Fruit fly (Drosophila melanogaster) whole organism, embryonic: ENCODE data around the gene CG32537.

Source experiments
- Atf3 ChIP-seq: fragments of 200-800 bp; sonication (Bioruptor generic); optimal IDR thresholded peaks from 3 replicates; lab custom pipeline; 2016; ENCODE audit warnings: missing biosample characterization, missing genetic modification characterization
- C15 ChIP-seq: fragments of 200-800 bp; sonication (Bioruptor generic); IDR thresholded peaks from 3 replicates; pipeline ENCODE4 v1.3.6; 2022; ENCODE audit warnings: missing biosample characterization, missing genetic modification characterization
- CG11456 ChIP-seq: fragments of 200-800 bp; sonication (Bioruptor generic); IDR thresholded peaks from 3 replicates; pipeline ENCODE4 v1.3.6; 2022; ENCODE audit warnings: missing biosample characterization, missing genetic modification characterization
- CG12104 ChIP-seq: fragments of 200-800 bp; sonication (Bioruptor generic); optimal IDR thresholded peaks from 3 replicates; lab custom pipeline; 2016; ENCODE audit warnings: missing biosample characterization, missing genetic modification characterization
- CG13123 ChIP-seq: fragments of 200-800 bp; sonication (Bioruptor generic); optimal IDR thresholded peaks from 2 replicates; lab custom pipeline; 2016; ENCODE audit warnings: missing biosample characterization, missing genetic modification characterization
- CG13424 ChIP-seq: fragments of 200-800 bp; sonication (Bioruptor generic); optimal IDR thresholded peaks from 2 replicates; lab custom pipeline; 2019; ENCODE audit warnings: missing biosample characterization, mild to moderate bottlenecking, missing genetic modification characterization, moderate library complexity
- CG15011 ChIP-seq: fragments of 200-800 bp; sonication (Bioruptor generic); optimal IDR thresholded peaks from 3 replicates; lab custom pipeline; 2018; ENCODE audit warnings: missing biosample characterization, mild to moderate bottlenecking, missing genetic modification characterization
- CG1832 ChIP-seq: fragments of 200-800 bp; sonication (Bioruptor generic); optimal IDR thresholded peaks from 2 replicates; lab custom pipeline; 2017; ENCODE audit warnings: missing biosample characterization, mild to moderate bottlenecking, missing genetic modification characterization, inconsistent platforms
- CG2199 ChIP-seq: fragments of 200-800 bp; sonication (Bioruptor generic); IDR thresholded peaks from 3 replicates; pipeline ENCODE4 v1.3.6; 2022; ENCODE audit warnings: missing biosample characterization, missing genetic modification characterization
- CG4707 ChIP-seq: fragments of 200-800 bp; sonication (Bioruptor generic); optimal IDR thresholded peaks from 2 replicates; lab custom pipeline; 2018; ENCODE audit warnings: missing biosample characterization, mild to moderate bottlenecking, missing genetic modification characterization, moderate library complexity
- CG4820 ChIP-seq: fragments of 200-800 bp; sonication (Bioruptor generic); optimal IDR thresholded peaks from 3 replicates; lab custom pipeline; 2016; ENCODE audit warnings: missing biosample characterization, missing genetic modification characterization
- CG4854 ChIP-seq: fragments of 200-800 bp; sonication (Bioruptor generic); optimal IDR thresholded peaks from 2 replicates; lab custom pipeline; 2016; ENCODE audit warnings: missing biosample characterization, missing genetic modification characterization, inconsistent platforms
- CG6254 ChIP-seq: fragments of 200-800 bp; sonication (Bioruptor generic); optimal IDR thresholded peaks from 3 replicates; lab custom pipeline; 2017; ENCODE audit warnings: mild to moderate bottlenecking, missing biosample characterization, missing genetic modification reagents, missing genetic modification characterization
- CG7786 ChIP-seq: fragments of 200-800 bp; sonication (Bioruptor generic); optimal IDR thresholded peaks from 2 replicates; lab custom pipeline; 2016; ENCODE audit warnings: missing biosample characterization, missing genetic modification characterization
- CG9215 ChIP-seq: fragments of 200-800 bp; sonication (Bioruptor generic); IDR thresholded peaks from 2 replicates; pipeline ENCODE4 v1.3.6; 2022; ENCODE audit warnings: missing biosample characterization, missing genetic modification characterization
- CoRest ChIP-seq: fragments of 200-800 bp; sonication (Bioruptor generic); optimal IDR thresholded peaks from 3 replicates; lab custom pipeline; 2018; ENCODE audit warnings: missing biosample characterization, mild to moderate bottlenecking, missing genetic modification characterization, moderate library complexity
- D ChIP-seq, 2 experiments: fragments of 200-800 bp in 1 of 2; fragments of >200 bp in 1 of 2; sonication (Bioruptor generic) in 1 of 2; optimal IDR thresholded peaks; 2 replicates in 1 of 2; 3 replicates in 1 of 2; lab custom pipeline; 2017; ENCODE audit warnings: mild to moderate bottlenecking in 1 of 2, missing biosample characterization in 1 of 2, missing genetic modification characterization in 1 of 2, missing genetic modification reagents in 1 of 2
- HHEX ChIP-seq: fragments of 200-800 bp; sonication (Bioruptor generic); optimal IDR thresholded peaks from 3 replicates; lab custom pipeline; 2017; ENCODE audit warnings: missing biosample characterization, mild to moderate bottlenecking, missing genetic modification characterization, missing genetic modification reagents
- Hand ChIP-seq: fragments of 200-800 bp; sonication (Bioruptor generic); optimal IDR thresholded peaks from 2 replicates; lab custom pipeline; 2017; ENCODE audit warnings: mild to moderate bottlenecking, missing biosample characterization, missing genetic modification reagents, missing genetic modification characterization
- Mrtf ChIP-seq: fragments of 200-800 bp; sonication (Bioruptor generic); IDR thresholded peaks from 3 replicates; pipeline ENCODE4 v1.3.6; 2022; ENCODE audit warnings: missing biosample characterization, missing genetic modification characterization
- NC2β ChIP-seq: fragments of 200-800 bp; sonication (Bioruptor generic); optimal IDR thresholded peaks from 2 replicates; lab custom pipeline; 2016; ENCODE audit warnings: missing biosample characterization, missing genetic modification characterization
- Rx ChIP-seq: fragments of 200-800 bp; sonication (Bioruptor generic); IDR thresholded peaks from 2 replicates; pipeline ENCODE4 v1.3.6; 2022; ENCODE audit warnings: missing biosample characterization, missing genetic modification characterization
- Six4 ChIP-seq: fragments of 200-800 bp; sonication (Bioruptor generic); optimal IDR thresholded peaks from 2 replicates; lab custom pipeline; 2016; ENCODE audit warnings: missing biosample characterization, missing genetic modification characterization
- Trl ChIP-seq, 3 experiments: fragments of >200 bp in 2 of 3; fragments of 200-800 bp in 1 of 3; sonication (Bioruptor generic) in 1 of 3; optimal IDR thresholded peaks; 2 replicates in 1 of 3; 3 replicates in 2 of 3; lab custom pipeline; 2016 to 2017; ENCODE audit warnings: missing biosample characterization in 1 of 3, missing genetic modification characterization in 1 of 3
- ac ChIP-seq: fragments of 200-800 bp; sonication (Bioruptor generic); optimal IDR thresholded peaks from 3 replicates; lab custom pipeline; 2017; ENCODE audit warnings: missing biosample characterization, mild to moderate bottlenecking, missing genetic modification characterization
- ase ChIP-seq: fragments of 200-800 bp; sonication (Bioruptor generic); IDR thresholded peaks from 3 replicates; pipeline ENCODE4 v1.3.6; 2022; ENCODE audit warnings: missing biosample characterization, missing genetic modification characterization
- bbx ChIP-seq: fragments of 200-800 bp; sonication (Bioruptor generic); IDR thresholded peaks from 2 replicates; pipeline ENCODE4 v1.3.6; 2022; ENCODE audit warnings: missing biosample characterization, missing genetic modification characterization; ENCODE audit not compliant: partially characterized antibody
- bigmax ChIP-seq: fragments of 200-800 bp; sonication (Bioruptor generic); optimal IDR thresholded peaks from 2 replicates; lab custom pipeline; 2018; ENCODE audit warnings: missing biosample characterization, mild to moderate bottlenecking, missing genetic modification characterization
- bowl ChIP-seq: fragments of 200-800 bp; sonication (Bioruptor generic); IDR thresholded peaks from 2 replicates; pipeline ENCODE4 v1.3.6; 2022; ENCODE audit warnings: missing biosample characterization, missing genetic modification characterization
- bsh ChIP-seq, 2 experiments: fragments of 200-800 bp; sonication (Bioruptor generic); optimal IDR thresholded peaks; 2 replicates each; lab custom pipeline; 2017 to 2018; ENCODE audit warnings: mild to moderate bottlenecking in 2 of 2, missing biosample characterization in 2 of 2, missing genetic modification characterization in 2 of 2, moderate library complexity in 1 of 2
- dati ChIP-seq: fragments of 200-800 bp; sonication (Bioruptor generic); IDR thresholded peaks from 2 replicates; pipeline ENCODE4 v1.3.6; 2022; ENCODE audit warnings: missing biosample characterization, missing genetic modification characterization
- ems ChIP-seq: fragments of 200-800 bp; sonication (Bioruptor generic); optimal IDR thresholded peaks from 3 replicates; lab custom pipeline; 2016; ENCODE audit warnings: missing biosample characterization, missing genetic modification characterization
- ftz-f1 ChIP-seq: fragments of 200-800 bp; sonication (Bioruptor generic); optimal IDR thresholded peaks from 2 replicates; lab custom pipeline; 2016; ENCODE audit warnings: missing biosample characterization, missing genetic modification characterization
- gem ChIP-seq: fragments of 200-800 bp; sonication (Bioruptor generic); optimal IDR thresholded peaks from 2 replicates; lab custom pipeline; 2019; ENCODE audit warnings: missing biosample characterization, mild to moderate bottlenecking, missing genetic modification characterization, moderate library complexity
- gfzf ChIP-seq: fragments of 200-800 bp; sonication (Bioruptor generic); optimal IDR thresholded peaks from 2 replicates; lab custom pipeline; 2016; ENCODE audit warnings: missing biosample characterization, mild to moderate bottlenecking, missing genetic modification characterization, moderate library complexity
- grn ChIP-seq: fragments of 200-800 bp; sonication (Bioruptor generic); optimal IDR thresholded peaks from 3 replicates; lab custom pipeline; 2017; ENCODE audit warnings: missing biosample characterization, missing genetic modification characterization
- hbn ChIP-seq: fragments of 200-800 bp; sonication (Bioruptor generic); IDR thresholded peaks from 2 replicates; pipeline ENCODE4 v1.3.6; 2022; ENCODE audit warnings: missing biosample characterization, missing genetic modification characterization; ENCODE audit not compliant: partially characterized antibody
- hkb ChIP-seq, 2 experiments: fragments of 200-800 bp in 1 of 2; fragments of >200 bp in 1 of 2; sonication (Bioruptor generic) in 1 of 2; IDR thresholded peaks in 1 of 2; optimal IDR thresholded peaks in 1 of 2; 2 replicates each; pipeline versions ENCODE4 v1.3.6 to Lab custom; 2017 to 2022; ENCODE audit warnings: missing biosample characterization in 1 of 2, missing genetic modification characterization in 1 of 2
- ind ChIP-seq: fragments of 200-800 bp; sonication (Bioruptor generic); optimal IDR thresholded peaks from 3 replicates; lab custom pipeline; 2016; ENCODE audit warnings: missing biosample characterization, missing genetic modification characterization
- jing ChIP-seq: fragments of 200-800 bp; sonication (Bioruptor generic); optimal IDR thresholded peaks from 2 replicates; lab custom pipeline; 2018; ENCODE audit warnings: missing biosample characterization, mild to moderate bottlenecking, missing genetic modification characterization
- jumu ChIP-seq: fragments of 200-800 bp; sonication (Bioruptor generic); optimal IDR thresholded peaks from 3 replicates; lab custom pipeline; 2016; ENCODE audit warnings: missing biosample characterization, missing genetic modification characterization
- mam ChIP-seq: fragments of 200-800 bp; sonication (Bioruptor generic); optimal IDR thresholded peaks from 3 replicates; lab custom pipeline; 2016; ENCODE audit warnings: missing biosample characterization, missing genetic modification characterization
- odd ChIP-seq: fragments of 200-800 bp; sonication (Bioruptor generic); optimal IDR thresholded peaks from 2 replicates; lab custom pipeline; 2017; ENCODE audit warnings: missing biosample characterization, mild to moderate bottlenecking, missing genetic modification characterization
- scrt ChIP-seq: fragments of 200-800 bp; sonication (Bioruptor generic); optimal IDR thresholded peaks from 2 replicates; lab custom pipeline; 2018; ENCODE audit warnings: missing biosample characterization, mild to moderate bottlenecking, missing genetic modification characterization, moderate library complexity
- sob ChIP-seq: fragments of 200-800 bp; sonication (Bioruptor generic); IDR thresholded peaks from 2 replicates; pipeline ENCODE4 v1.3.6; 2022; ENCODE audit warnings: missing biosample characterization, missing genetic modification characterization
- toy ChIP-seq: fragments of 200-800 bp; sonication (Bioruptor generic); IDR thresholded peaks from 2 replicates; pipeline ENCODE4 v1.3.6; 2022; ENCODE audit warnings: missing biosample characterization, missing genetic modification characterization
- tx ChIP-seq: fragments of 200-800 bp; sonication (Bioruptor generic); optimal IDR thresholded peaks from 2 replicates; lab custom pipeline; 2016; ENCODE audit warnings: missing biosample characterization, missing genetic modification characterization
- unpg ChIP-seq: fragments of 200-800 bp; sonication (Bioruptor generic); optimal IDR thresholded peaks from 3 replicates; lab custom pipeline; 2018; ENCODE audit warnings: missing biosample characterization, mild to moderate bottlenecking, missing genetic modification characterization, moderate library complexity
- vfl ChIP-seq: fragments of 200-800 bp; sonication (Bioruptor generic); optimal IDR thresholded peaks from 2 replicates; lab custom pipeline; 2016; ENCODE audit warnings: missing biosample characterization, missing genetic modification characterization
- wek ChIP-seq: fragments of 200-800 bp; sonication (Bioruptor generic); optimal IDR thresholded peaks from 3 replicates; lab custom pipeline; 2018; ENCODE audit warnings: missing biosample characterization, mild to moderate bottlenecking, missing genetic modification characterization, moderate library complexity

The CG32537 gene

dm6 chrX:19281271-19281670, 4.9 kb upstream of the CG32537 start (continued):
- TF ChIP-seq ind (GFP tag; lab: Kevin White, UChicago) (peak; percentile 46), bsh (GFP tag; optimal IDR thresholded peaks at IDR 0.05; lab: Kevin White, UChicago) (peak in 1 of 2 experiments; percentile 42), CG4820 (no peak), CG13424 (peak; percentile 6), dati (GFP tag; lab: Robert Waterston, UW) (no peak), ase (GFP tag; lab: Robert Waterston, UW) (peak; percentile 13; the same call in 1 of the 3 replicates), ftz-f1 (GFP tag; lab: Kevin White, UChicago) (no peak), CG7786 (GFP tag; lab: Kevin White, UChicago) (no peak), hbn (GFP tag; lab: Robert Waterston, UW) (no peak), CG12104 (GFP tag; lab: Kevin White, UChicago) (no peak), gfzf (no peak), jing (GFP tag; lab: Kevin White, UChicago) (no peak), tx (GFP tag; lab: Kevin White, UChicago) (no peak), HHEX (GFP tag; lab: Kevin White, UChicago) (peak; percentile 45), wek (GFP tag; lab: Kevin White, UChicago) (no peak), Rx (GFP tag; lab: Robert Waterston, UW) (no peak), jumu (no peak), CoRest (tag; lab: Kevin White, UChicago) (peak; percentile 14), Six4 (GFP tag; lab: Kevin White, UChicago) (no peak), NC2β (GFP tag; lab: Kevin White, UChicago) (no peak), Mrtf (GFP tag; lab: Robert Waterston, UW) (no peak), bigmax (GFP tag; lab: Kevin White, UChicago) (no peak), CG13123 (GFP tag; lab: Kevin White, UChicago) (no peak), Hand (no peak), scrt (GFP tag; lab: Kevin White, UChicago) (no peak), CG11456 (GFP tag; lab: Robert Waterston, UW) (no peak; the same call in 2 of the 3 replicates), sob (GFP tag; lab: Robert Waterston, UW) (0 out of 2 replicates have a peak, but pooled peaks have one; percentile 12), Trl (optimal IDR thresholded peaks at IDR 0.05; lab: Kevin White, UChicago) (no peak), Trl (GFP tag; optimal IDR thresholded peaks at IDR 0.05; lab: Kevin White, UChicago) (no peak), toy (GFP tag; lab: Robert Waterston, UW) (no peak), odd (GFP tag; lab: Kevin White, UChicago) (no peak), grn (GFP tag; lab: Kevin White, UChicago) (no peak), vfl (GFP tag; lab: Kevin White, UChicago) (no peak), CG4707 (no peak), unpg (GFP tag; lab: Kevin White, UChicago) (peak; percentile 53), bbx (GFP tag; lab: Robert Waterston, UW) (no peak), Atf3 (GFP tag; lab: Kevin White, UChicago) (no peak), bowl (GFP tag; lab: Robert Waterston, UW) (no peak), CG1832 (GFP tag; lab: Kevin White, UChicago) (no peak), CG2199 (no peak), ac (no peak), CG6254 (GFP tag; lab: Kevin White, UChicago) (peak; percentile 9), ems (GFP tag; lab: Kevin White, UChicago) (no peak), gem (tag; lab: Kevin White, UChicago) (peak; percentile 63), CG15011 (GFP tag; lab: Kevin White, UChicago) (no peak), D (optimal IDR thresholded peaks at IDR 0.05; lab: Kevin White, UChicago) (no peak), D (GFP tag; optimal IDR thresholded peaks at IDR 0.05; lab: Kevin White, UChicago) (no peak), CG9215 (GFP tag; lab: Robert Waterston, UW) (no peak), mam (no peak), CG4854 (GFP tag; lab: Kevin White, UChicago) (no peak), C15 (GFP tag; lab: Robert Waterston, UW) (no peak), hkb (optimal IDR thresholded peaks at IDR 0.05; lab: Kevin White, UChicago) (no peak), hkb (GFP tag; IDR thresholded peaks at IDR 0.05; lab: Robert Waterston, UW) (0 out of 2 replicates have a peak, but pooled peaks have one; percentile 34)
